Worm (Caenorhabditis elegans) whole organism, early embryonic: ENCODE results near the gene F47B7.2.

Experiments used
- B0310.2 ChIP-seq: sonication (generic microtip); optimal IDR thresholded peaks from 2 replicates; lab custom pipeline; 2016; ENCODE audit warnings: mild to moderate bottlenecking, missing genetic modification characterization, missing compliant biosample characterization
- F13C5.2 ChIP-seq: sonication (generic microtip); optimal IDR thresholded peaks from 2 replicates; lab custom pipeline; 2017; ENCODE audit warnings: mild to moderate bottlenecking, missing genetic modification characterization, inconsistent platforms, missing compliant biosample characterization
- ama-1 ChIP-seq: fragments of 150-350 bp; optimal IDR thresholded peaks from 2 replicates; lab custom pipeline; 2014
- ets-7 ChIP-seq: sonication (generic microtip); optimal IDR thresholded peaks from 2 replicates; lab custom pipeline; 2016; ENCODE audit warnings: missing genotype, missing genetic modification characterization, missing compliant biosample characterization
- flt-1 ChIP-seq: fragments of 200-800 bp; sonication (Bioruptor generic); IDR thresholded peaks from 2 replicates; pipeline ENCODE4 v1.3.6; 2022; ENCODE audit warnings: missing genetic modification characterization, missing compliant biosample characterization
- hmbx-1 ChIP-seq: sonication (generic microtip); optimal IDR thresholded peaks from 2 replicates; lab custom pipeline; 2016; ENCODE audit warnings: mild to moderate bottlenecking, missing genetic modification characterization, missing compliant biosample characterization
- hmg-4 ChIP-seq: fragments of 200-800 bp; sonication (Bioruptor generic); optimal IDR thresholded peaks from 2 replicates; lab custom pipeline; 2018; ENCODE audit warnings: mild to moderate bottlenecking, missing genetic modification characterization, missing compliant biosample characterization
- hnd-1 ChIP-seq: sonication (generic microtip); optimal IDR thresholded peaks from 2 replicates; lab custom pipeline; 2016; ENCODE audit warnings: missing genetic modification characterization, missing compliant biosample characterization
- pes-1 ChIP-seq: fragments of 200-800 bp; sonication (Bioruptor generic); IDR thresholded peaks from 2 replicates; pipeline ENCODE4 v1.3.6; 2022; ENCODE audit warnings: missing genetic modification reagents, missing genetic modification characterization, missing compliant biosample characterization
- scrt-1 ChIP-seq: fragments of 200-800 bp; sonication (Bioruptor generic); IDR thresholded peaks from 2 replicates; pipeline ENCODE4 v1.3.6; 2022; ENCODE audit warnings: missing genetic modification characterization, missing compliant biosample characterization
- sea-1 ChIP-seq: fragments of 200-800 bp; sonication (Bioruptor generic); conservative IDR thresholded peaks from 2 replicates; pipeline ENCODE4 v1.3.6; 2022; ENCODE audit warnings: missing genetic modification characterization, missing compliant biosample characterization
- tbx-11 ChIP-seq: fragments of 200-800 bp; sonication (Bioruptor generic); IDR thresholded peaks from 2 replicates; pipeline ENCODE4 v1.3.6; 2022; ENCODE audit warnings: missing genetic modification characterization, missing compliant biosample characterization
- tbx-37 ChIP-seq: fragments of 200-800 bp; sonication (Bioruptor generic); conservative IDR thresholded peaks from 2 replicates; pipeline ENCODE4 v1.3.6; 2022; ENCODE audit warnings: missing genetic modification reagents, missing genetic modification characterization, missing compliant biosample characterization

DNA sequence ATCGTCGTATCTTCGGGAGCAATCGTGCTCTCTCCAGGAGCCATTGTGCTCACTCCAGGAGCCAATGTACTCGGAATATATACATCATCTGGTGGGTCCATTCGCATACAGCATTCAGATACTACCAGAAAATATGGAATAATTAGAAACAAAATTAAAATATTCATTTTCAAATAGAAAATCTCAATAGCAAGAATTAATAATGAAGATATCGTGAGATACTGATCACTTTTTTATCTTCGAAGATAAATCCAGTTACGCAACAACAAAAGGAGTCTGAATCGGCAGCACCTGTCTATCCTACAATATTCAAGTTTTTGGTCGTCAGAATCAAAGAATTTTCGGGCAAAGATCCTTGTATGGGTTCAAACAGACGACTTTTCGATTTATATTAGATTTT lies 3.8 kb upstream of the F47B7.2 start, which contains the start of gene F47B7.5:
- TF ChIP-seq hmg-4 (no peak), B0310.2 (tag; lab: Kevin White, UChicago) (no peak), ets-7 (no peak), ama-1 (lab: Kevin White, UChicago) (no peak), flt-1 (GFP tag; lab: Robert Waterston, UW) (no peak), pes-1 (no peak), F13C5.2 (tag; lab: Kevin White, UChicago) (no peak), sea-1 (GFP tag; lab: Robert Waterston, UW) (no peak), tbx-37 (GFP tag; lab: Robert Waterston, UW) (no peak), hnd-1 (no peak), tbx-11 (GFP tag; lab: Robert Waterston, UW) (no peak), hmbx-1 (tag; lab: Kevin White, UChicago) (no peak), scrt-1 (no peak)
